Fruit fly (Drosophila melanogaster): ENCODE measurements around the gene CG7632.

- TF ChIP-seq insv (optimal IDR thresholded peaks at IDR 0.05) (no peak), Myc (optimal IDR thresholded peaks at IDR 0.05) (no peak), Sin3A (optimal IDR thresholded peaks at IDR 0.05) (no peak)
These were observed 14.2 kb upstream of the CG7632 start for dm6 chr3L:21290336-21290735.
